Worm (Caenorhabditis elegans): ENCODE data around the gene wht-4.

The wht-4 gene

ce11 chrII:3296644-3297043 lies 17.9 kb downstream of the wht-4 start, which contains the start of gene btb-16:
Gene btb-16, plus strand, starts transcription at chrII:3296883.
- no peak for TF ChIP-seq nhr-42 (GFP tag; IDR thresholded peaks at IDR 0.05)
- no peak for TF ChIP-seq F10B5.3 (tag; optimal IDR thresholded peaks at IDR 0.05)
- TF ChIP-seq F44E2.7 (GFP tag; IDR thresholded peaks at IDR 0.05): no peak
- TF ChIP-seq mes-2 (tag; optimal IDR thresholded peaks at IDR 0.05; ENCODE audit: poor library complexity, severe bottlenecking): no peak
- TF ChIP-seq ama-1 (optimal IDR thresholded peaks at IDR 0.05): no peak
- no peak for TF ChIP-seq ceh-20 (GFP tag; IDR thresholded peaks at IDR 0.05)
- TF ChIP-seq hlh-11 (tag; optimal IDR thresholded peaks at IDR 0.05): peak; percentile 9
- 0 out of 2 replicates have a peak, but pooled peaks have one; percentile 13 for TF ChIP-seq dmd-6 (GFP tag; IDR thresholded peaks at IDR 0.05)
- no peak for TF ChIP-seq zfp-2 (tag; optimal IDR thresholded peaks at IDR 0.05)
- TF ChIP-seq ztf-11 (tag; optimal IDR thresholded peaks at IDR 0.05): no peak
- no peak for TF ChIP-seq ceh-44 (GFP tag; IDR thresholded peaks at IDR 0.05)
- TF ChIP-seq daf-16 (GFP tag; optimal IDR thresholded peaks at IDR 0.05): no peak
- peak; percentile 91 for TF ChIP-seq daf-16 (tag; optimal IDR thresholded peaks at IDR 0.05)
- no peak for TF ChIP-seq T20F7.1 (GFP tag; optimal IDR thresholded peaks at IDR 0.05)
- no peak for TF ChIP-seq nhr-102 (tag; optimal IDR thresholded peaks at IDR 0.05)
- TF ChIP-seq pqm-1 (tag; optimal IDR thresholded peaks at IDR 0.05): peak; percentile 1
- no peak for TF ChIP-seq dpl-1 (GFP tag; optimal IDR thresholded peaks at IDR 0.05)
- TF ChIP-seq Y75B8A.6 (GFP tag; IDR thresholded peaks at IDR 0.05): no peak
- TF ChIP-seq unc-130 (GFP tag; optimal IDR thresholded peaks at IDR 0.05): no peak
- no peak for TF ChIP-seq nhr-25 (tag; optimal IDR thresholded peaks at IDR 0.05; ENCODE audit: borderline replicate concordance, insufficient read depth)
- TF ChIP-seq daf-19 (GFP tag; conservative IDR thresholded peaks at IDR 0.05): no peak
- peak; percentile 36 for TF ChIP-seq nhr-28 (tag; optimal IDR thresholded peaks at IDR 0.05)
- no peak for TF ChIP-seq lir-3 (tag; optimal IDR thresholded peaks at IDR 0.05)
- TF ChIP-seq Y48G9A.11 (GFP tag; IDR thresholded peaks at IDR 0.05): no peak
- TF ChIP-seq ctbp-1 (GFP tag; IDR thresholded peaks at IDR 0.05): no peak
- TF ChIP-seq daf-12 (tag; optimal IDR thresholded peaks at IDR 0.05): no peak
- no peak for TF ChIP-seq R02D3.7 (tag; optimal IDR thresholded peaks at IDR 0.05)
- no peak for TF ChIP-seq mep-1 (tag; optimal IDR thresholded peaks at IDR 0.05)
- no peak for TF ChIP-seq ceh-82 (tag; optimal IDR thresholded peaks at IDR 0.05)
- TF ChIP-seq hif-1 (tag; optimal IDR thresholded peaks at IDR 0.05): no peak
- no peak for TF ChIP-seq duxl-1 (tag; optimal IDR thresholded peaks at IDR 0.05; ENCODE audit: poor library complexity)
- peak; percentile 26 for TF ChIP-seq hlh-30 (tag; optimal IDR thresholded peaks at IDR 0.05; ENCODE audit: insufficient read depth)
- TF ChIP-seq dve-1 (tag; optimal IDR thresholded peaks at IDR 0.05; ENCODE audit: insufficient read depth): peak; percentile 40
- no peak for TF ChIP-seq pha-4 (GFP tag; IDR thresholded peaks at IDR 0.05)
- TF ChIP-seq pha-4 (tag; optimal IDR thresholded peaks at IDR 0.05): no peak
- TF ChIP-seq ZK546.5 (tag; optimal IDR thresholded peaks at IDR 0.05): no peak
- no peak for TF ChIP-seq lin-1 (GFP tag; IDR thresholded peaks at IDR 0.05)
- TF ChIP-seq attf-4 (tag; optimal IDR thresholded peaks at IDR 0.05): no peak
- no peak for TF ChIP-seq mdt-29 (GFP tag; IDR thresholded peaks at IDR 0.05)
- no peak for TF ChIP-seq gei-8 (GFP tag; optimal IDR thresholded peaks at IDR 0.05)

ce11 chrII:3297914-3298313 lies 19.2 kb downstream of the wht-4 start, which contains the start of gene btb-18:
Gene btb-18, plus strand, starts transcription at chrII:3298214.
- peak; percentile 39 for TF ChIP-seq dve-1 (tag; optimal IDR thresholded peaks at IDR 0.05; ENCODE audit: insufficient read depth)
- no peak for TF ChIP-seq daf-16 (GFP tag; optimal IDR thresholded peaks at IDR 0.05)
- TF ChIP-seq daf-16 (tag; optimal IDR thresholded peaks at IDR 0.05): peak; percentile 50
- TF ChIP-seq snpc-1.2 (GFP tag; IDR thresholded peaks at IDR 0.05): no peak

Data from whole organism, L4 larva.